Worm (Caenorhabditis elegans): ENCODE results near the gene dpyd-1.

The dpyd-1 gene

DNA sequence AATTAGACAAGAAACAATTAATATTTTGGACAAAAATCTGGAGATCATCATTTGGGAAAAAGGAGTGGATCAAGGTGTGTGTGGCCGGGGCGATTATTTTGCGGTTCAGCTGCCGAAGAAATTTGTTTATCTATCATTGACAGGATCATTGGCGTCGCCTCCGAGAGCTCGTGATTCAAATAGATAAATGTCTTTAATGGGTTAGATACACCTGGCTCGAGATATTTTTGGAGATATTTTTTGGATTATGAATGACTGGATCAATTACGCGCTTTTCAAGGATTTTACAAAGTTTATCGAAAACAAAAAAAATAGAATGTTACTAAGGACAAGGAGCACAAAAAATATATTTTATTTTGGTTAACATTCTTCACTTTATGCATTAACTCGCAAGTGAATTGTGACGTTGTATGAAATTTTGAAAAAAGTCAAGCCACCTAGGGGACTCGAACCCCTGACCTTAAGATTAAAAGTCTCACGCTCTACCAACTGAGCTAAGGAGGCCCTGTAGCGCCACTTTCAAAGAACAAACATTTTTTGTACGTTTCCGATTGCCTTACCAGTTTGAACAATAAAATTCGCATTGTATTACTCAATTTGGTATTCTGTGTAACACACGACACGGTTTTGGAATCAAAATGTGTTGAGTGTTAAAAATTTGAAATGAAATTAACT lies 16.8 kb upstream of the dpyd-1 start, which contains the start of gene C25F6.6:
C25F6.6 (minus strand) TSS at position 51 of the 675 bp plus-strand sequence.
- peak; percentile 57; the same call in 1 of the 2 replicates for TF ChIP-seq egl-44 (GFP tag; IDR thresholded peaks at IDR 0.05)
- TF ChIP-seq snpc-4 (GFP tag; optimal IDR thresholded peaks at IDR 0.05): peak; percentile 66
- TF ChIP-seq snpc-4 (tag; optimal IDR thresholded peaks at IDR 0.05): peak in 3 of 4 experiments; percentile 9 to 78 (median 17)
- 0 out of 2 replicates have a peak, but pooled peaks have one; percentile 17 for TF ChIP-seq attf-6 (GFP tag; IDR thresholded peaks at IDR 0.05)
- TF ChIP-seq rec-8 (tag; optimal IDR thresholded peaks at IDR 0.05): peak in 1 of 2 experiments; percentile 59
- peak; percentile 90 for TF ChIP-seq him-1 (tag; optimal IDR thresholded peaks at IDR 0.05)
- peak; percentile 8 for TF ChIP-seq T07F8.4 (tag; optimal IDR thresholded peaks at IDR 0.05)
- TF ChIP-seq nhr-80 (tag; optimal IDR thresholded peaks at IDR 0.05): peak; percentile 23
- TF ChIP-seq mcd-1 (GFP tag; IDR thresholded peaks at IDR 0.05): 0 out of 2 replicates have a peak, but pooled peaks have one; percentile 7
- TF ChIP-seq ztf-26 (tag; optimal IDR thresholded peaks at IDR 0.05): no peak
- TF ChIP-seq attf-5 (GFP tag; optimal IDR thresholded peaks at IDR 0.05): peak; percentile 28
- peak; percentile 46 for TF ChIP-seq nhr-90 (tag; optimal IDR thresholded peaks at IDR 0.05)
- peak; percentile 91 for TF ChIP-seq lin-26 (GFP tag; IDR thresholded peaks at IDR 0.05)
- TF ChIP-seq snpc-1.1 (tag; optimal IDR thresholded peaks at IDR 0.05; ENCODE audit: insufficient read depth): no peak
- no peak for TF ChIP-seq K11D2.4 (GFP tag; IDR thresholded peaks at IDR 0.05)
- 0 out of 2 replicates have a peak, but pooled peaks have one; percentile 7 for TF ChIP-seq ztf-25 (GFP tag; IDR thresholded peaks at IDR 0.05)
- TF ChIP-seq egl-18 (GFP tag; IDR thresholded peaks at IDR 0.05): no peak
- peak; percentile 55 for TF ChIP-seq die-1 (tag; optimal IDR thresholded peaks at IDR 0.05)
- TF ChIP-seq F57C9.4 (tag; optimal IDR thresholded peaks at IDR 0.05): no peak
- peak; percentile 64 for TF ChIP-seq F23B12.7 (tag; optimal IDR thresholded peaks at IDR 0.05; ENCODE audit: insufficient read depth)
- TF ChIP-seq madf-10 (tag; optimal IDR thresholded peaks at IDR 0.05): no peak
- peak; percentile 83 for TF ChIP-seq pbrm-1 (GFP tag; IDR thresholded peaks at IDR 0.05)
- no peak for TF ChIP-seq ama-1 (optimal IDR thresholded peaks at IDR 0.05)
- peak in 1 of 2 experiments; percentile 58 for TF ChIP-seq ama-1 (GFP tag; optimal IDR thresholded peaks at IDR 0.05)
- TF ChIP-seq ztf-18 (tag; optimal IDR thresholded peaks at IDR 0.05): peak; percentile 43
- TF ChIP-seq mxl-1 (tag; optimal IDR thresholded peaks at IDR 0.05): peak; percentile 76
- TF ChIP-seq ZK185.1 (tag; optimal IDR thresholded peaks at IDR 0.05; ENCODE audit: poor library complexity, severe bottlenecking): peak; percentile 37
- TF ChIP-seq sea-2 (GFP tag; IDR thresholded peaks at IDR 0.05): no peak
- TF ChIP-seq dox-1 (GFP tag; IDR thresholded peaks at IDR 0.05): peak; percentile 77; the same call in 1 of the 2 replicates
- peak; percentile 65 for TF ChIP-seq snpc-3.4 (tag; optimal IDR thresholded peaks at IDR 0.05)
- 0 out of 2 replicates have a peak, but pooled peaks have one; percentile 23 for TF ChIP-seq ceh-40 (GFP tag; IDR thresholded peaks at IDR 0.05)
- TF ChIP-seq lsy-27 (tag; optimal IDR thresholded peaks at IDR 0.05; ENCODE audit: borderline replicate concordance, insufficient read depth): peak; percentile 66
- peak; percentile 91 for TF ChIP-seq tbp1 (GFP tag; optimal IDR thresholded peaks at IDR 0.05)
- TF ChIP-seq B0261.1 (tag; optimal IDR thresholded peaks at IDR 0.05): peak; percentile 80
- peak; percentile 71; the same call in 1 of the 2 replicates for TF ChIP-seq rcor-1 (GFP tag; IDR thresholded peaks at IDR 0.05)
- no peak; the same call in none of the 2 replicates for TF ChIP-seq hmg-1.2 (GFP tag; IDR thresholded peaks at IDR 0.05)
- TF ChIP-seq athp-1 (tag; optimal IDR thresholded peaks at IDR 0.05): no peak
- TF ChIP-seq Y56A3A.18 (GFP tag; IDR thresholded peaks at IDR 0.05): 0 out of 2 replicates have a peak, but pooled peaks have one; percentile 50
- peak; percentile 37 for TF ChIP-seq sptf-2 (GFP tag; optimal IDR thresholded peaks at IDR 0.05)
- peak; percentile 74 for TF ChIP-seq snpc-1.3 (tag; optimal IDR thresholded peaks at IDR 0.05; ENCODE audit: insufficient read depth)
- TF ChIP-seq nfyb-1 (GFP tag; IDR thresholded peaks at IDR 0.05): no peak
- TF ChIP-seq rpc-1 (optimal IDR thresholded peaks at IDR 0.05): peak; percentile 66
- TF ChIP-seq rpc-1 (tag; optimal IDR thresholded peaks at IDR 0.05): peak; percentile 90

Measured in whole organism, young adult.